Fruit fly (Drosophila melanogaster) whole organism, embryonic: ENCODE results near the gene CG42272.

Experiments used
- Asciz ChIP-seq: fragments of 200-800 bp; sonication (Bioruptor generic); optimal IDR thresholded peaks from 2 replicates; lab custom pipeline; 2017; ENCODE audit warnings: missing biosample characterization, mild to moderate bottlenecking, missing genetic modification characterization, missing genetic modification reagents
- BtbVII ChIP-seq: fragments of 200-800 bp; sonication (Bioruptor generic); optimal IDR thresholded peaks from 3 replicates; lab custom pipeline; 2017; ENCODE audit warnings: missing biosample characterization, mild to moderate bottlenecking, missing genetic modification characterization
- CG10431 ChIP-seq: fragments of 200-800 bp; sonication (Bioruptor generic); optimal IDR thresholded peaks from 3 replicates; lab custom pipeline; 2018; ENCODE audit warnings: missing biosample characterization, mild to moderate bottlenecking, missing genetic modification characterization
- CG12071 ChIP-seq: fragments of 200-800 bp; sonication (Bioruptor generic); optimal IDR thresholded peaks from 3 replicates; lab custom pipeline; 2018; ENCODE audit warnings: missing biosample characterization, mild to moderate bottlenecking, missing genetic modification characterization
- CG13624 ChIP-seq: fragments of 200-800 bp; sonication (Bioruptor generic); optimal IDR thresholded peaks from 2 replicates; lab custom pipeline; 2016; ENCODE audit warnings: missing biosample characterization, missing genetic modification characterization
- CG14667 ChIP-seq: fragments of 200-800 bp; sonication (Bioruptor generic); IDR thresholded peaks from 2 replicates; pipeline ENCODE4 v1.3.6; 2022; ENCODE audit warnings: missing biosample characterization, missing genetic modification characterization
- CG14860 ChIP-seq: fragments of 200-800 bp; sonication (Bioruptor generic); IDR thresholded peaks from 3 replicates; pipeline ENCODE4 v1.3.6; 2022; ENCODE audit warnings: missing biosample characterization, missing genetic modification characterization; ENCODE audit not compliant: partially characterized antibody
- CG1603 ChIP-seq: fragments of 200-800 bp; sonication (Bioruptor generic); optimal IDR thresholded peaks from 2 replicates; lab custom pipeline; 2019; ENCODE audit warnings: missing biosample characterization, mild to moderate bottlenecking, missing genetic modification characterization, moderate library complexity
- CG1647 ChIP-seq: fragments of 200-800 bp; sonication (Bioruptor generic); optimal IDR thresholded peaks from 3 replicates; lab custom pipeline; 2016; ENCODE audit warnings: missing biosample characterization, missing genetic modification characterization
- CG17186 ChIP-seq: fragments of 200-800 bp; sonication (Bioruptor generic); optimal IDR thresholded peaks from 3 replicates; lab custom pipeline; 2017; ENCODE audit warnings: missing biosample characterization, missing genetic modification reagents, missing genetic modification characterization
- CG17612 ChIP-seq: fragments of 200-800 bp; sonication (Bioruptor generic); IDR thresholded peaks from 2 replicates; pipeline ENCODE4 v1.3.6; 2022; ENCODE audit warnings: missing biosample characterization, missing genetic modification characterization
- CG2199 ChIP-seq: fragments of 200-800 bp; sonication (Bioruptor generic); IDR thresholded peaks from 3 replicates; pipeline ENCODE4 v1.3.6; 2022; ENCODE audit warnings: missing biosample characterization, missing genetic modification characterization
- CG2202 ChIP-seq: fragments of 200-800 bp; sonication (Bioruptor generic); optimal IDR thresholded peaks from 2 replicates; lab custom pipeline; 2018; ENCODE audit warnings: missing biosample characterization, mild to moderate bottlenecking, missing genetic modification characterization
- CG30020 ChIP-seq: fragments of 200-800 bp; optimal IDR thresholded peaks from 2 replicates; lab custom pipeline; 2019; ENCODE audit warnings: missing biosample characterization, mild to moderate bottlenecking, missing genetic modification characterization, moderate library complexity
- CG33557 ChIP-seq: fragments of 200-800 bp; sonication (Bioruptor generic); optimal IDR thresholded peaks from 2 replicates; lab custom pipeline; 2019; ENCODE audit warnings: missing biosample characterization, mild to moderate bottlenecking, missing genetic modification characterization, moderate library complexity
- CG3726 ChIP-seq: fragments of 200-800 bp; sonication (Bioruptor generic); IDR thresholded peaks from 3 replicates; pipeline ENCODE4, ENCODE4 v1.3.6; 2022; ENCODE audit warnings: missing biosample characterization, missing genetic modification characterization
- CG4617 ChIP-seq: fragments of 200-800 bp; sonication (Bioruptor generic); optimal IDR thresholded peaks from 3 replicates; lab custom pipeline; 2016; ENCODE audit warnings: missing biosample characterization, missing genetic modification characterization, borderline replicate concordance
- CG7745 ChIP-seq: fragments of 200-800 bp; sonication (Bioruptor generic); optimal IDR thresholded peaks from 2 replicates; lab custom pipeline; 2018; ENCODE audit warnings: missing biosample characterization, mild to moderate bottlenecking, missing genetic modification characterization, moderate library complexity
- CG8359 ChIP-seq: fragments of 200-800 bp; sonication (Bioruptor generic); optimal IDR thresholded peaks from 2 replicates; lab custom pipeline; 2017; ENCODE audit warnings: missing biosample characterization, mild to moderate bottlenecking, missing genetic modification characterization, borderline replicate concordance
- Chrac-16 ChIP-seq: fragments of 200-800 bp; sonication (Bioruptor generic); optimal IDR thresholded peaks from 3 replicates; lab custom pipeline; 2016; ENCODE audit warnings: missing biosample characterization, missing genetic modification characterization
- CoRest ChIP-seq: fragments of 200-800 bp; sonication (Bioruptor generic); optimal IDR thresholded peaks from 3 replicates; lab custom pipeline; 2018; ENCODE audit warnings: missing biosample characterization, mild to moderate bottlenecking, missing genetic modification characterization, moderate library complexity
- Doc3 ChIP-seq: fragments of 200-800 bp; sonication (Bioruptor generic); IDR thresholded peaks from 3 replicates; pipeline ENCODE4 v1.3.6; 2022; ENCODE audit warnings: missing biosample characterization, missing genetic modification characterization; ENCODE audit not compliant: partially characterized antibody
- Dp ChIP-seq: fragments of 200-800 bp; sonication (Bioruptor generic); optimal IDR thresholded peaks from 2 replicates; lab custom pipeline; 2018; ENCODE audit warnings: missing biosample characterization, mild to moderate bottlenecking, missing genetic modification characterization, moderate library complexity
- E2f2 ChIP-seq: fragments of 200-800 bp; sonication (Bioruptor generic); IDR thresholded peaks from 2 replicates; pipeline ENCODE4 v1.3.6; 2022; ENCODE audit warnings: missing biosample characterization, missing genetic modification characterization
- Elba2 ChIP-seq: fragments of 200-800 bp; sonication (Bioruptor generic); optimal IDR thresholded peaks from 3 replicates; lab custom pipeline; 2016; ENCODE audit warnings: missing biosample characterization, missing genetic modification characterization
- Fer2 ChIP-seq: fragments of 200-800 bp; sonication (Bioruptor generic); optimal IDR thresholded peaks from 2 replicates; lab custom pipeline; 2018; ENCODE audit warnings: missing biosample characterization, mild to moderate bottlenecking, missing genetic modification characterization, moderate library complexity
- GATAe ChIP-seq: fragments of 200-800 bp; sonication (Bioruptor generic); conservative IDR thresholded peaks from 2 replicates; pipeline ENCODE4 v1.3.6; 2022; ENCODE audit warnings: missing biosample characterization, missing genetic modification characterization
- HmgD ChIP-seq: fragments of 200-800 bp; sonication (Bioruptor generic); optimal IDR thresholded peaks from 3 replicates; lab custom pipeline; 2016; ENCODE audit warnings: missing biosample characterization, missing genetic modification characterization
- HmgZ ChIP-seq: fragments of 200-800 bp; sonication (Bioruptor generic); optimal IDR thresholded peaks from 2 replicates; lab custom pipeline; 2018; ENCODE audit warnings: missing biosample characterization, mild to moderate bottlenecking, missing genetic modification characterization
- Hr39 ChIP-seq: fragments of >200 bp; optimal IDR thresholded peaks from 2 replicates; lab custom pipeline; 2017
- Mrtf ChIP-seq: fragments of 200-800 bp; sonication (Bioruptor generic); IDR thresholded peaks from 3 replicates; pipeline ENCODE4 v1.3.6; 2022; ENCODE audit warnings: missing biosample characterization, missing genetic modification characterization
- Myb ChIP-seq: fragments of 200-800 bp; sonication (Bioruptor generic); optimal IDR thresholded peaks from 2 replicates; lab custom pipeline; 2016; ENCODE audit warnings: missing biosample characterization, missing genetic modification characterization
- Sin3A ChIP-seq: fragments of >200 bp; optimal IDR thresholded peaks from 2 replicates; lab custom pipeline; 2018
- Stat92E ChIP-seq, 3 experiments: fragments of >200 bp in 2 of 3; fragments of 200-800 bp in 1 of 3; sonication (Bioruptor generic) in 1 of 3; optimal IDR thresholded peaks; 2 replicates each; lab custom pipeline; 2017 to 2019; ENCODE audit warnings: missing biosample characterization in 3 of 3, missing genetic modification characterization in 3 of 3, mild to moderate bottlenecking in 1 of 3, moderate library complexity in 1 of 3
- bab2 ChIP-seq: fragments of 200-800 bp; sonication (Bioruptor generic); optimal IDR thresholded peaks from 2 replicates; lab custom pipeline; 2016; ENCODE audit warnings: missing biosample characterization, missing genetic modification characterization
- chm ChIP-seq: fragments of 200-800 bp; sonication (Bioruptor generic); IDR thresholded peaks from 2 replicates; pipeline ENCODE4 v1.3.6; 2022; ENCODE audit warnings: missing biosample characterization, missing genetic modification characterization
- dmrt11E ChIP-seq: fragments of 200-800 bp; sonication (Bioruptor generic); optimal IDR thresholded peaks from 3 replicates; lab custom pipeline; 2018; ENCODE audit warnings: missing biosample characterization, mild to moderate bottlenecking, missing genetic modification characterization, moderate library complexity
- eve ChIP-seq, 2 experiments: fragments of >200 bp; optimal IDR thresholded peaks; 2 replicates each; lab custom pipeline; 2017; ENCODE audit warnings: missing biosample characterization in 2 of 2, missing genetic modification characterization in 2 of 2
- ftz-f1 ChIP-seq: fragments of 200-800 bp; sonication (Bioruptor generic); optimal IDR thresholded peaks from 2 replicates; lab custom pipeline; 2016; ENCODE audit warnings: missing biosample characterization, missing genetic modification characterization
- h ChIP-seq: fragments of >200 bp; optimal IDR thresholded peaks from 2 replicates; lab custom pipeline; 2017
- hkb ChIP-seq, 2 experiments: fragments of 200-800 bp in 1 of 2; fragments of >200 bp in 1 of 2; sonication (Bioruptor generic) in 1 of 2; IDR thresholded peaks in 1 of 2; optimal IDR thresholded peaks in 1 of 2; 2 replicates each; pipeline versions ENCODE4 v1.3.6 to Lab custom; 2017 to 2022; ENCODE audit warnings: missing biosample characterization in 1 of 2, missing genetic modification characterization in 1 of 2
- inv ChIP-seq: fragments of 200-800 bp; sonication (Bioruptor generic); IDR thresholded peaks from 2 replicates; pipeline ENCODE4 v1.3.6; 2022; ENCODE audit warnings: missing biosample characterization, missing genetic modification characterization; ENCODE audit not compliant: partially characterized antibody
- klu ChIP-seq: fragments of 200-800 bp; sonication (Bioruptor generic); IDR thresholded peaks from 2 replicates; pipeline ENCODE4 v1.3.6; 2022; ENCODE audit warnings: missing biosample characterization, missing genetic modification characterization
- lola ChIP-seq, 3 experiments: fragments of >200 bp in 2 of 3; fragments of 200-800 bp in 1 of 3; sonication (Bioruptor generic) in 1 of 3; optimal IDR thresholded peaks; 2 replicates each; lab custom pipeline; 2017 to 2019; ENCODE audit warnings: missing biosample characterization in 3 of 3, missing genetic modification characterization in 3 of 3, mild to moderate bottlenecking in 1 of 3, moderate library complexity in 1 of 3
- pho ChIP-seq: fragments of 200-800 bp; sonication (Bioruptor generic); optimal IDR thresholded peaks from 2 replicates; lab custom pipeline; 2016; ENCODE audit warnings: missing biosample characterization, missing genetic modification characterization
- sima ChIP-seq: fragments of 200-800 bp; sonication (Bioruptor generic); optimal IDR thresholded peaks from 2 replicates; lab custom pipeline; 2016; ENCODE audit warnings: missing biosample characterization, missing genetic modification characterization
- tgo ChIP-seq: fragments of 200-800 bp; sonication (Bioruptor generic); IDR thresholded peaks from 3 replicates; pipeline ENCODE4 v1.3.6; 2022; ENCODE audit warnings: missing biosample characterization, missing genetic modification characterization
- tup ChIP-seq: fragments of 200-800 bp; sonication (Bioruptor generic); optimal IDR thresholded peaks from 2 replicates; lab custom pipeline; 2016; ENCODE audit warnings: missing biosample characterization, mild to moderate bottlenecking, missing genetic modification characterization, moderate library complexity
- unc-4 ChIP-seq: fragments of 200-800 bp; sonication (Bioruptor generic); IDR thresholded peaks from 2 replicates; pipeline ENCODE4 v1.3.6; 2022; ENCODE audit warnings: missing biosample characterization, missing genetic modification characterization; ENCODE audit not compliant: partially characterized antibody
- vnd ChIP-seq: fragments of 200-800 bp; sonication (Bioruptor generic); IDR thresholded peaks from 3 replicates; pipeline ENCODE4 v1.3.6; 2022; ENCODE audit warnings: missing biosample characterization, missing genetic modification characterization; ENCODE audit not compliant: partially characterized antibody

Gene CG42272

DNA sequence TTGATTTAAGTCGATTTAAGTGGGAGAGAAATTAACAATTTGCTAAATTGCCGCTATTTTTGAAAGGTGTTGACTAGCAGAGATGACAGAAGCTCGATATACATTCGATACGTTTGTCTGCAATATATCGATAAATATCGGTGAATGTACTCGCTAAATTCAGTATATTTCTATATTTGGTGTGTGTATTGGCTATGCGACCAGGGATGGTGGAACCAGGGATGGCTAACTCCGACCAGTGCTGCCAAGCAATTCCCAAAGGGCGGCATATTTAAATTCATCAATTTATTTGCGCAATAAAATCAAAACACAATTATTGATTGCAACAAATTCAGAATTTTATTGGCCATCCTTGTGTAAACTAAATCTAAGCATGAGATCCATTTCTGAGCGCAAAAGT, 10.2 kb downstream of the CG42272 start, which contains the start of gene mad2 (continued):
- TF ChIP-seq hkb (optimal IDR thresholded peaks at IDR 0.05; lab: Kevin White, UChicago), result peak; percentile 72
- no peak for TF ChIP-seq hkb (GFP tag; IDR thresholded peaks at IDR 0.05; lab: Robert Waterston, UW)
- no peak for TF ChIP-seq CG17612 (GFP tag; lab: Robert Waterston, UW)
- peak; percentile 69 for TF ChIP-seq CoRest
- no peak for TF ChIP-seq tgo (GFP tag; lab: Robert Waterston, UW)
- no peak for TF ChIP-seq Hr39 (lab: Kevin White, UChicago)
- peak; percentile 93 for TF ChIP-seq CG1603 (tag; lab: Kevin White, UChicago)
- no peak for TF ChIP-seq CG3726
- TF ChIP-seq ftz-f1 (GFP tag; lab: Kevin White, UChicago), result no peak
- TF ChIP-seq Doc3 (GFP tag; lab: Robert Waterston, UW), result no peak; the same call in 1 of the 3 replicates
- no peak for TF ChIP-seq Chrac-16 (GFP tag; lab: Kevin White, UChicago)
- peak; percentile 56 for TF ChIP-seq pho (GFP tag; lab: Kevin White, UChicago)
- TF ChIP-seq klu (GFP tag; lab: Robert Waterston, UW), result no peak
- TF ChIP-seq lola (GFP tag; optimal IDR thresholded peaks at IDR 0.05; lab: Kevin White, UChicago), result peak in 1 of 3 experiments; percentile 10
- peak; percentile 52; the same call in 1 of the 3 replicates for TF ChIP-seq vnd (GFP tag; lab: Robert Waterston, UW)
- peak; percentile 100 for TF ChIP-seq Dp (GFP tag; lab: Kevin White, UChicago)
- peak; percentile 87 for TF ChIP-seq HmgZ (tag; lab: Kevin White, UChicago)
- TF ChIP-seq CG13624, result peak; percentile 75
- TF ChIP-seq h (lab: Kevin White, UChicago), result no peak
- TF ChIP-seq eve (GFP tag; optimal IDR thresholded peaks at IDR 0.05; lab: Kevin White, UChicago), result no peak
- no peak for TF ChIP-seq CG33557
- no peak for TF ChIP-seq CG2199 (GFP tag; lab: Robert Waterston, UW)
- peak; percentile 43; the same call in 1 of the 3 replicates for TF ChIP-seq CG14860
- no peak for TF ChIP-seq Elba2
- no peak for TF ChIP-seq Fer2 (tag; lab: Kevin White, UChicago)
- no peak for TF ChIP-seq tup (GFP tag; lab: Kevin White, UChicago)
- TF ChIP-seq unc-4 (GFP tag; lab: Robert Waterston, UW), result peak; percentile 74
- no peak for TF ChIP-seq CG12071
- peak; percentile 60 for TF ChIP-seq CG17186 (GFP tag; lab: Kevin White, UChicago)
- no peak for TF ChIP-seq BtbVII (GFP tag; lab: Kevin White, UChicago)
- no peak for TF ChIP-seq bab2 (GFP tag; lab: Kevin White, UChicago)
- no peak for TF ChIP-seq CG10431 (GFP tag; lab: Kevin White, UChicago)
- no peak for TF ChIP-seq CG14667 (GFP tag; lab: Robert Waterston, UW)
- TF ChIP-seq HmgD (GFP tag; lab: Kevin White, UChicago), result peak; percentile 81
- TF ChIP-seq Sin3A, result peak; percentile 65
- 0 out of 2 replicates have a peak, but pooled peaks have one; percentile 27 for TF ChIP-seq chm
- TF ChIP-seq CG7745 (tag; lab: Kevin White, UChicago), result no peak
- TF ChIP-seq E2f2, result peak; percentile 100
- peak; percentile 44; the same call in 1 of the 2 replicates for TF ChIP-seq inv (GFP tag; lab: Robert Waterston, UW)
- TF ChIP-seq CG1647 (GFP tag; lab: Kevin White, UChicago), result no peak
- TF ChIP-seq dmrt11E (tag; lab: Kevin White, UChicago), result no peak
- peak; percentile 16 for TF ChIP-seq CG4617 (GFP tag; lab: Kevin White, UChicago)
- TF ChIP-seq Asciz (GFP tag; lab: Kevin White, UChicago), result no peak
- TF ChIP-seq Stat92E (GFP tag; optimal IDR thresholded peaks at IDR 0.05; lab: Kevin White, UChicago), result peak in 1 of 3 experiments; percentile 67
- peak; percentile 47 for TF ChIP-seq CG2202 (tag; lab: Kevin White, UChicago)
- TF ChIP-seq CG30020, result peak; percentile 15
- TF ChIP-seq sima, result no peak
- TF ChIP-seq CG8359 (GFP tag; lab: Kevin White, UChicago), result no peak
- no peak for TF ChIP-seq GATAe (GFP tag; lab: Robert Waterston, UW)
- peak; percentile 82 for TF ChIP-seq Myb (GFP tag; lab: Kevin White, UChicago)
- TF ChIP-seq Mrtf (GFP tag; lab: Robert Waterston, UW), result no peak
